Worm (Caenorhabditis elegans): Measurements from ENCODE around the gene lron-12.
A peak's percentile ranks its signal among the peaks of the same experiment; 100 is the strongest.

Gene lron-12

DNA sequence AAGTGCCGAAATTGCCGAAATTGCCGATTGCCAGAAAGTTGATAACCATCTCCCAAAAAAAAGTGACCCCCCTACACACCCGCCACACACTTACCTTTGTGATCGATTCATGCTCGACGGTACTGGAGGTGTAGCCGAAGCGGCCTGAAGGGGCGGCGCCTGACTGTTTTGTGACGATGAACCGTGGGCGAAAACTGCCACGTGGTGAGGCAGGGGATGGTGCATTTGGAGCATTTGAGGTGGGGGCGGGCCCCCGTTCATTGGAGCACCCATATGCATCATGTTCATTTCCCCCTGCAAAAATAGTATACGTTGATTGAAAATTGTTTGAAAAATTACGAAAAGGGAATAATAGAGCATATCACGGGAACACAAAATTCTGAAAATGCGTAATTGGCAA, 11.8 kb upstream of the lron-12 start, which contains the start of gene Y75B8A.6:
Y75B8A.6 (minus strand) TSS at position 292 of the 400 bp plus-strand sequence.
- TF ChIP-seq set-16 (GFP tag; IDR thresholded peaks at IDR 0.05) (peak; percentile 56), dmd-6 (GFP tag; IDR thresholded peaks at IDR 0.05) (no peak), tag-97 (GFP tag; IDR thresholded peaks at IDR 0.05) (no peak), ceh-32 (tag; optimal IDR thresholded peaks at IDR 0.05; ENCODE audit: poor library complexity) (no peak), snpc-1.2 (GFP tag; IDR thresholded peaks at IDR 0.05) (no peak)

DNA sequence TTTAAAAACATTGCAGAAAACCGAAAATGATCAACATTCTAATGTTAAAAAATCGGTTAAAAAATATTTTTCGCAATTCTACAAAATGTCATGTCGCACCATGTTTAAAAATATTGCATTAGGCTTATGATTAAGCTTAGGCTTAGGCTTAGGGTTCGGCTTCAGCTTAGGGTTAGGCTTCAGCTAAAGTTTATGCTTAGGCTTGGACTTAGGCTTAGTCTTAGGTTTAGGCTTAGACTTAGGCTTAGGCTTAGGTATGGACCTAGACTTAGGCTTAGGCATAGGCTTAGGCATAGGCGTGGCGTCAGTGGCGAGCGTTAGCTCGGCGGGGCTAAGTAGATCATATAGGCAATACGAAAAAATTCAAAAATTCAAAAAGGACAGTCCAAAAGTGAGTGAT, 6.1 kb upstream of the lron-12 start:
- TF ChIP-seq spr-1 (tag; optimal IDR thresholded peaks at IDR 0.05), result no peak
- no peak for TF ChIP-seq ceh-32 (tag; optimal IDR thresholded peaks at IDR 0.05; ENCODE audit: poor library complexity)
- no peak for TF ChIP-seq F44E2.7 (GFP tag; IDR thresholded peaks at IDR 0.05)
- TF ChIP-seq rbr-2 (tag; optimal IDR thresholded peaks at IDR 0.05), result no peak
- no peak for TF ChIP-seq dmd-8 (GFP tag; IDR thresholded peaks at IDR 0.05)
- no peak for TF ChIP-seq R02D3.7 (tag; optimal IDR thresholded peaks at IDR 0.05)
- TF ChIP-seq lin-38 (GFP tag; IDR thresholded peaks at IDR 0.05), result no peak
- no peak for TF ChIP-seq nhr-41 (GFP tag; IDR thresholded peaks at IDR 0.05)
- TF ChIP-seq Y75B8A.6 (GFP tag; IDR thresholded peaks at IDR 0.05), result no peak
- TF ChIP-seq nhr-42 (GFP tag; IDR thresholded peaks at IDR 0.05), result no peak
- no peak for TF ChIP-seq hlh-30 (tag; optimal IDR thresholded peaks at IDR 0.05; ENCODE audit: insufficient read depth)
- no peak for TF ChIP-seq ZK546.5 (tag; optimal IDR thresholded peaks at IDR 0.05)
- no peak for TF ChIP-seq T20F7.1 (GFP tag; optimal IDR thresholded peaks at IDR 0.05)
- TF ChIP-seq zfp-2 (tag; optimal IDR thresholded peaks at IDR 0.05), result no peak
- no peak for TF ChIP-seq dve-1 (tag; optimal IDR thresholded peaks at IDR 0.05; ENCODE audit: insufficient read depth)
- no peak for TF ChIP-seq snpc-4 (tag; optimal IDR thresholded peaks at IDR 0.05)
- no peak for TF ChIP-seq mxl-3 (GFP tag; optimal IDR thresholded peaks at IDR 0.05)

DNA sequence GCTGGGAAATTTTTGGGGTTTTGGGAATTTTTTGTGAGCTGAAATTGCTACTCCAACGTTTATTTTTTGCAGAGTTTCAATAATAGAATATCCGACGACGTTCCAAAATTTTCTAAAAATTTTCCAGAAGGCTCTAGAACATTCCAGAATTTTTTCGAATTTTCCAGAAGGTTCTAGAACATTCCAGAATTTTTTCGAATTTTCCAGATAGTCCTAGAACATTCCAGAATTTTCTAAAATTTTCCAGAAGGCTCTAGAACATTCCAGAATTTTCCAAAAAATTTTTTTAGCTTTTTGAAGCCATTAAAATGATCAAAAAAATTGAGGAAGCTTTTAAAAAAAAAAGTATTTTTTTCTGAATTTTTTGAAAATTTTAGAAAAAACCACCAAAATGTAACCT, 5.1 kb upstream of the lron-12 start:
- TF ChIP-seq dmd-6 (GFP tag; IDR thresholded peaks at IDR 0.05), result no peak

DNA sequence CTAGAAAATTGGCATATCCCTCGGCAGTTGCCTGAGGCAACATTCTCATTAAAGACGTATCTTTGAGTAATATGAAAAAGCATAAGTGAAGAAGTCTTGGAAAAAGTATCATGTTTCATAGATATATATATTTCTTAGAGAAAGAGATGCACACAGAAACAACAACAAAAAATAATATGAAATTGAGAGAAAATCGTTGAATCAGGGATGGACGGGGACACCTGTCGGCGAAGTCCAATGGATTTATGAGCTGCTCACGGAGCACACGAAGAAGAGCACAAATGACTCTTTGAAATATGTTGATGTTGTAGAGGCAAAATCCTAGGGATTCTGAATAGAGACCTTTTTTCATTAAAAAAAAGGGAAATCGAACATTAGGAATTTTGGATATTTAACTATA, 2.9 kb upstream of the lron-12 start:
- TF ChIP-seq lsy-2 (tag; optimal IDR thresholded peaks at IDR 0.05) (no peak), unc-62 (GFP tag; optimal IDR thresholded peaks at IDR 0.05 in 1 of 2) (peak in 1 of 2 experiments; percentile 94), unc-62 (tag; optimal IDR thresholded peaks at IDR 0.05) (no peak)

DNA sequence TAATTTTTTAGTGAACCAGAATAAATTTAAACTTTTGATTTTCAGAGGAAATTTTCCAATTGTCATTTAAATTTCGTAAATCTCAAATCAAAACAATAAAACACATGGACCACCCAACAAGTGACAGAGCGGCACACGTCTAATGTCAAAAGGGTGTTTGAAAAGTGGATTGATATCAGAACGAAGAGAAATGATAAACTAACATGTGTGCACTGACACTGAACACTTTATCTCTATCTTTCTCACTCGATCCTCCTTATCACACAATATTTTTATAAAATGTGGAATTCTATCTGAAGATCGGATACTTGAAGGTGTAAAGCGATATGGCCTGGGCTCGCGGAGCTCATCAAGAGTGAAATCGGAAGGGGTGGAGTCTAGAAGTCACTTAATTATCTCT, 1.3 kb upstream of the lron-12 start:
- TF ChIP-seq tag-97 (GFP tag; IDR thresholded peaks at IDR 0.05), result no peak
- no peak for TF ChIP-seq dve-1 (tag; optimal IDR thresholded peaks at IDR 0.05; ENCODE audit: insufficient read depth)
- no peak for TF ChIP-seq madf-5 (GFP tag; IDR thresholded peaks at IDR 0.05)
- TF ChIP-seq mep-1 (tag; optimal IDR thresholded peaks at IDR 0.05), result no peak
- TF ChIP-seq php-3 (GFP tag; IDR thresholded peaks at IDR 0.05), result no peak
- no peak for TF ChIP-seq nhr-237 (tag; optimal IDR thresholded peaks at IDR 0.05)
- no peak for TF ChIP-seq lin-29 (GFP tag; IDR thresholded peaks at IDR 0.05)
- no peak for TF ChIP-seq zag-1 (tag; optimal IDR thresholded peaks at IDR 0.05)
- TF ChIP-seq jun-1 (tag; optimal IDR thresholded peaks at IDR 0.05), result no peak
- no peak for TF ChIP-seq lsy-2 (tag; optimal IDR thresholded peaks at IDR 0.05)
- no peak for TF ChIP-seq daf-8 (GFP tag; IDR thresholded peaks at IDR 0.05)
- no peak for TF ChIP-seq egl-43 (GFP tag; IDR thresholded peaks at IDR 0.05)
- no peak for TF ChIP-seq attf-4 (tag; optimal IDR thresholded peaks at IDR 0.05)
- TF ChIP-seq mxl-2 (GFP tag; conservative IDR thresholded peaks at IDR 0.05), result no peak
- TF ChIP-seq nhr-11 (tag; optimal IDR thresholded peaks at IDR 0.05), result no peak
- TF ChIP-seq lin-15B (tag; optimal IDR thresholded peaks at IDR 0.05), result no peak

Data from whole organism, L4 larva.